Worm (Caenorhabditis elegans) whole organism, young adult: ENCODE measurements around the gene srz-102.

Source experiments
- cebp-2 ChIP-seq: fragments of 200-800 bp; sonication (Bioruptor generic); IDR thresholded peaks from 2 replicates; pipeline ENCODE4 v1.3.6; 2022; ENCODE audit warnings: missing genetic modification characterization, missing compliant biosample characterization
- dpl-1 ChIP-seq: fragments of 150-350 bp; optimal IDR thresholded peaks from 2 replicates; lab custom pipeline; 2014; ENCODE audit warnings: missing biosample characterization, missing genetic modification reagents, missing genetic modification characterization
- ets-4 ChIP-seq: fragments of 200-800 bp; sonication (Bioruptor generic); optimal IDR thresholded peaks from 2 replicates; lab custom pipeline; 2018; ENCODE audit warnings: mild to moderate bottlenecking, missing genetic modification characterization, missing compliant biosample characterization
- him-1 ChIP-seq: sonication (generic microtip); optimal IDR thresholded peaks from 2 replicates; lab custom pipeline; 2016; ENCODE audit warnings: missing genotype, missing genetic modification reagents, missing genetic modification characterization, missing compliant biosample characterization
- lir-1 ChIP-seq: fragments of 200-800 bp; sonication (Bioruptor generic); conservative IDR thresholded peaks from 2 replicates; pipeline ENCODE4 v1.3.6; 2022; ENCODE audit warnings: missing genetic modification reagents, missing genetic modification characterization, missing compliant biosample characterization
- lsl-1 ChIP-seq: fragments of 200-800 bp; sonication (Bioruptor generic); optimal IDR thresholded peaks from 2 replicates; lab custom pipeline; 2018; ENCODE audit warnings: mild to moderate bottlenecking, missing genetic modification characterization, moderate library complexity, missing compliant biosample characterization
- nhr-80 ChIP-seq: sonication (generic microtip); optimal IDR thresholded peaks from 2 replicates; lab custom pipeline; 2016; ENCODE audit warnings: missing genetic modification characterization, missing compliant biosample characterization
- nhr-90 ChIP-seq: sonication (generic microtip); optimal IDR thresholded peaks from 2 replicates; lab custom pipeline; 2016; ENCODE audit warnings: missing genotype, mild to moderate bottlenecking, missing genetic modification characterization, missing compliant biosample characterization
- snpc-1.1 ChIP-seq: sonication (generic microtip); optimal IDR thresholded peaks from 2 replicates; lab custom pipeline; 2017; ENCODE audit warnings: missing genetic modification characterization, mild to moderate bottlenecking, missing compliant biosample characterization, antibody characterized with exemption, moderate library complexity, missing genotype, missing genetic modification reagents; ENCODE audit not compliant: insufficient read depth

- TF ChIP-seq snpc-1.1 (tag; lab: Kevin White, UChicago) = no peak
- no peak for TF ChIP-seq lsl-1 (GFP tag; lab: Kevin White, UChicago)
- TF ChIP-seq nhr-90 = no peak
- TF ChIP-seq ets-4 (GFP tag; lab: Kevin White, UChicago) = no peak
- TF ChIP-seq him-1 = no peak
- TF ChIP-seq nhr-80 = no peak
- TF ChIP-seq lir-1 (GFP tag; lab: Robert Waterston, UW) = no peak
- TF ChIP-seq dpl-1 (GFP tag; lab: Kevin White, UChicago) = no peak
- TF ChIP-seq cebp-2 (GFP tag; lab: Robert Waterston, UW) = no peak
These were observed 4.4 kb upstream of the srz-102 start, which contains the start of gene srw-36 for ce11 chrV:16682886-16683285.
